Fruit fly (Drosophila melanogaster): ENCODE measurements around the gene CG7110.

DNA sequence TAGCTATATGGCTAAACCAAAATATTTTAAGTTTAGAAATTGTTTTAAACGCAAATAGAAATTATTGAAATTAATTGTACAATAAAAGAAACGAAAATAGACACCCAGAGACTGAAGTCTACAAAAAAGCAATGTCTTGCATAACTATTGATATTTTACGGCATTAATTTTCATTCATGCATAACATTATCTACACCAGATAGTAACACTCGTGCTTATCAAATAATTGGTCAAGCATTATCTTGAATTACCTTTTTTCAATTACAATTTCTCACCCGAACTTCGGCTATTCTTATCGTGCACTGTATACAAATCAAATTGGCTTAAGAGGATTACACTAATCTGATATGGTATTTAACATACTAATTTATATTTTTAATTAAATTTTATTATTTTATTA is 22.7 kb upstream of the CG7110 start:
- no peak for TF ChIP-seq Ets98B (GFP tag; IDR thresholded peaks at IDR 0.05)
- TF ChIP-seq CG15710 (tag; optimal IDR thresholded peaks at IDR 0.05): no peak
- no peak for TF ChIP-seq CG34367 (tag; optimal IDR thresholded peaks at IDR 0.05)
- TF ChIP-seq CG10348 (GFP tag; IDR thresholded peaks at IDR 0.05): no peak
- TF ChIP-seq EcR (GFP tag; optimal IDR thresholded peaks at IDR 0.05): no peak
- TF ChIP-seq fd96Ca (GFP tag; IDR thresholded peaks at IDR 0.05): no peak
- no peak for TF ChIP-seq rn (GFP tag; IDR thresholded peaks at IDR 0.05)
- no peak for TF ChIP-seq D1 (tag; optimal IDR thresholded peaks at IDR 0.05)
- no peak for TF ChIP-seq CG32121 (GFP tag; IDR thresholded peaks at IDR 0.05)
- TF ChIP-seq Snoo (tag; optimal IDR thresholded peaks at IDR 0.05): no peak
- no peak for TF ChIP-seq CG8159 (tag; optimal IDR thresholded peaks at IDR 0.05)
- no peak for TF ChIP-seq Pif1B (GFP tag; optimal IDR thresholded peaks at IDR 0.05)
- TF ChIP-seq CG14655 (GFP tag; optimal IDR thresholded peaks at IDR 0.05): no peak
